Fruit fly (Drosophila melanogaster) whole organism, pupa: Measurements from ENCODE around the gene vri.

Experiments
- CG10348 ChIP-seq: fragments of 200-800 bp; sonication (Bioruptor generic); IDR thresholded peaks from 2 replicates; pipeline ENCODE4 v1.3.6; 2022; ENCODE audit warnings: missing biosample characterization, missing genetic modification characterization
- CG12605 ChIP-seq: fragments of 200-800 bp; sonication (Bioruptor generic); IDR thresholded peaks from 2 replicates; pipeline ENCODE4 v1.3.6; 2022; ENCODE audit warnings: missing biosample characterization, missing genetic modification characterization
- CG13204 ChIP-seq: fragments of 200-800 bp; sonication (Bioruptor generic); optimal IDR thresholded peaks from 2 replicates; lab custom pipeline; 2018; ENCODE audit warnings: missing biosample characterization, mild to moderate bottlenecking, missing genetic modification characterization, moderate library complexity
- CG14655 ChIP-seq: fragments of 200-800 bp; sonication (Bioruptor generic); optimal IDR thresholded peaks from 3 replicates; lab custom pipeline; 2017; ENCODE audit warnings: mild to moderate bottlenecking, missing biosample characterization, missing genetic modification reagents, missing genetic modification characterization
- CG17806 ChIP-seq: fragments of 200-800 bp; sonication (Bioruptor generic); optimal IDR thresholded peaks from 2 replicates; lab custom pipeline; 2018; ENCODE audit warnings: missing biosample characterization, mild to moderate bottlenecking, missing genetic modification characterization, moderate library complexity
- CG32121 ChIP-seq: fragments of 200-800 bp; sonication (Bioruptor generic); IDR thresholded peaks from 2 replicates; pipeline ENCODE4 v1.3.6; 2022; ENCODE audit warnings: missing biosample characterization, missing genetic modification characterization
- CG34367 ChIP-seq: fragments of 200-800 bp; sonication (Bioruptor generic); optimal IDR thresholded peaks from 2 replicates; lab custom pipeline; 2018; ENCODE audit warnings: missing biosample characterization, mild to moderate bottlenecking, missing genetic modification characterization
- CG8159 ChIP-seq: fragments of 200-800 bp; sonication (Bioruptor generic); optimal IDR thresholded peaks from 3 replicates; lab custom pipeline; 2018; ENCODE audit warnings: missing biosample characterization, mild to moderate bottlenecking, missing genetic modification characterization, moderate library complexity
- CG9948 ChIP-seq: fragments of 200-800 bp; sonication (Bioruptor generic); optimal IDR thresholded peaks from 2 replicates; lab custom pipeline; 2018; ENCODE audit warnings: missing biosample characterization, mild to moderate bottlenecking, missing genetic modification characterization, moderate library complexity
- rn ChIP-seq: fragments of 200-800 bp; sonication (Bioruptor generic); IDR thresholded peaks from 2 replicates; pipeline ENCODE4 v1.3.6; 2022; ENCODE audit warnings: missing biosample characterization, missing genetic modification characterization

- TF ChIP-seq CG8159 (tag; lab: Kevin White, UChicago) (peak; percentile 96), CG17806 (tag; lab: Kevin White, UChicago) (peak; percentile 94), CG9948 (tag; lab: Kevin White, UChicago) (peak; percentile 89), CG14655 (GFP tag; lab: Kevin White, UChicago) (peak; percentile 81), CG10348 (GFP tag; lab: Robert Waterston, UW) (no peak), CG32121 (GFP tag; lab: Robert Waterston, UW) (no peak), CG12605 (GFP tag; lab: Robert Waterston, UW) (no peak), CG13204 (GFP tag; lab: Kevin White, UChicago) (peak; percentile 96), CG34367 (tag; lab: Kevin White, UChicago) (peak; percentile 88), rn (GFP tag; lab: Robert Waterston, UW) (0 out of 2 replicates have a peak, but pooled peaks have one; percentile 16)
Observed at dm6 chr2L:5296672-5297288, 8.0 kb downstream of the vri start.
